Worm (Caenorhabditis elegans): ENCODE results near the gene C36C9.4.

DNA sequence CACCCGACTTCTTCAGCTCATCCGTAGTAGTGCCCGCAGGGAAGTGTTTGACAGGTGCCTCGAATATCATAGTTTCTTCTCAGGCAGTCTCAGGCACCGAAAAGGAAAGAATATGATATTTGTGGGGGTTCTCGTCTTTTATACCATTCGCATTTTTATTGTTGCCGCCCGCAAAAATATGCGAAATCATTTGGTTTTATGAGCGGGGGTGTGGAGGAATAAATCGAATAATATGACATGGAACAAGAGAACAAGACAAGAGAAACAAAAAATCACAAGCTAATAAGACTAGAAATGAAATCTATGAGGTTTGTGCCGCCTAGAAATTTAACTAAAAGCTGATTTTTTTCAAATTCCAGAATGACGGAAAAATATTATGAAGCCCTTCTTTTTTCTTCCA lies 23.6 kb upstream of the C36C9.4 start, which contains the start of gene F07G6.8:
- TF ChIP-seq hnd-1 (tag; optimal IDR thresholded peaks at IDR 0.05), result no peak
- no peak for TF ChIP-seq aly-1 (tag; optimal IDR thresholded peaks at IDR 0.05)
- TF ChIP-seq hmbx-1 (tag; optimal IDR thresholded peaks at IDR 0.05), result no peak
- no peak for TF ChIP-seq ama-1 (optimal IDR thresholded peaks at IDR 0.05)
- TF ChIP-seq tbx-37 (GFP tag; conservative IDR thresholded peaks at IDR 0.05), result no peak
- no peak for TF ChIP-seq F13C5.2 (tag; optimal IDR thresholded peaks at IDR 0.05)
